Fruit fly (Drosophila melanogaster) whole organism, embryonic: Measurements from ENCODE around the gene CG5225.
A peak's percentile ranks its signal among the peaks of the same experiment; 100 is the strongest.

ENCODE experiments used
- Aef1 ChIP-seq: fragments of 200-800 bp; sonication (Bioruptor generic); IDR thresholded peaks from 3 replicates; pipeline ENCODE4 v1.3.6; 2022; ENCODE audit warnings: missing biosample characterization, missing genetic modification characterization
- BtbVII ChIP-seq: fragments of 200-800 bp; sonication (Bioruptor generic); optimal IDR thresholded peaks from 3 replicates; lab custom pipeline; 2017; ENCODE audit warnings: missing biosample characterization, mild to moderate bottlenecking, missing genetic modification characterization
- Bteb2 ChIP-seq: fragments of 200-800 bp; sonication (Bioruptor generic); optimal IDR thresholded peaks from 2 replicates; lab custom pipeline; 2016; ENCODE audit warnings: missing biosample characterization, missing genetic modification characterization
- CG10543 ChIP-seq: fragments of 200-800 bp; sonication (Bioruptor generic); optimal IDR thresholded peaks from 3 replicates; lab custom pipeline; 2017; ENCODE audit warnings: missing biosample characterization, mild to moderate bottlenecking, missing genetic modification characterization, moderate library complexity
- CG10565 ChIP-seq: fragments of 200-800 bp; sonication (Bioruptor generic); optimal IDR thresholded peaks from 3 replicates; lab custom pipeline; 2016; ENCODE audit warnings: missing biosample characterization, mild to moderate bottlenecking, missing genetic modification characterization
- CG11085 ChIP-seq: fragments of 200-800 bp; sonication (Bioruptor generic); IDR thresholded peaks from 2 replicates; pipeline ENCODE4 v1.3.6; 2022; ENCODE audit warnings: missing biosample characterization, missing genetic modification characterization
- CG11695 ChIP-seq: fragments of 200-800 bp; sonication (Bioruptor generic); IDR thresholded peaks from 3 replicates; pipeline ENCODE4 v1.3.6; 2022; ENCODE audit warnings: missing biosample characterization, missing genetic modification characterization
- CG11696 ChIP-seq: fragments of 200-800 bp; sonication (Bioruptor generic); IDR thresholded peaks from 2 replicates; pipeline ENCODE4 v1.3.6; 2022; ENCODE audit warnings: missing biosample characterization, missing genetic modification characterization
- CG12299 ChIP-seq: fragments of 200-800 bp; sonication (Bioruptor generic); optimal IDR thresholded peaks from 2 replicates; lab custom pipeline; 2018; ENCODE audit warnings: missing biosample characterization, mild to moderate bottlenecking, missing genetic modification characterization
- CG14710 ChIP-seq: fragments of 200-800 bp; sonication (Bioruptor generic); optimal IDR thresholded peaks from 3 replicates; lab custom pipeline; 2019; ENCODE audit warnings: missing biosample characterization, mild to moderate bottlenecking, missing genetic modification characterization, moderate library complexity
- CG1529 ChIP-seq: fragments of 200-800 bp; sonication (Bioruptor generic); optimal IDR thresholded peaks from 3 replicates; lab custom pipeline; 2018; ENCODE audit warnings: missing biosample characterization, missing genetic modification characterization
- CG1603 ChIP-seq: fragments of 200-800 bp; sonication (Bioruptor generic); optimal IDR thresholded peaks from 2 replicates; lab custom pipeline; 2019; ENCODE audit warnings: missing biosample characterization, mild to moderate bottlenecking, missing genetic modification characterization, moderate library complexity
- CG16813 ChIP-seq: fragments of 200-800 bp; sonication (Bioruptor generic); IDR thresholded peaks from 3 replicates; pipeline ENCODE4 v1.3.6; 2022; ENCODE audit warnings: missing biosample characterization, missing genetic modification characterization; ENCODE audit not compliant: partially characterized antibody
- CG2120 ChIP-seq: fragments of 200-800 bp; sonication (Bioruptor generic); optimal IDR thresholded peaks from 3 replicates; lab custom pipeline; 2016; ENCODE audit warnings: missing biosample characterization, missing genetic modification characterization
- CG2202 ChIP-seq: fragments of 200-800 bp; sonication (Bioruptor generic); optimal IDR thresholded peaks from 2 replicates; lab custom pipeline; 2018; ENCODE audit warnings: missing biosample characterization, mild to moderate bottlenecking, missing genetic modification characterization
- CG3847 ChIP-seq: fragments of 200-800 bp; sonication (Bioruptor generic); IDR thresholded peaks from 2 replicates; pipeline ENCODE4 v1.3.6; 2022; ENCODE audit warnings: missing biosample characterization, missing genetic modification characterization
- CG43689 ChIP-seq: fragments of 200-800 bp; sonication (Bioruptor generic); IDR thresholded peaks from 2 replicates; pipeline ENCODE4 v1.3.6; 2022; ENCODE audit warnings: missing biosample characterization, missing genetic modification characterization
- CG6854 ChIP-seq: fragments of 200-800 bp; sonication (Bioruptor generic); optimal IDR thresholded peaks from 3 replicates; lab custom pipeline; 2017; ENCODE audit warnings: missing biosample characterization, mild to moderate bottlenecking, missing genetic modification characterization
- CG7372 ChIP-seq: fragments of 200-800 bp; sonication (Bioruptor generic); IDR thresholded peaks from 2 replicates; pipeline ENCODE4 v1.3.6; 2022; ENCODE audit warnings: missing biosample characterization, missing genetic modification characterization
- CG7839 ChIP-seq: fragments of 200-800 bp; sonication (Bioruptor generic); optimal IDR thresholded peaks from 3 replicates; lab custom pipeline; 2018; ENCODE audit warnings: missing biosample characterization, mild to moderate bottlenecking, missing genetic modification characterization, moderate library complexity
- CG7987 ChIP-seq: fragments of 200-800 bp; sonication (Bioruptor generic); optimal IDR thresholded peaks from 2 replicates; lab custom pipeline; 2018; ENCODE audit warnings: missing biosample characterization, mild to moderate bottlenecking, missing genetic modification characterization, moderate library complexity
- CG8944 ChIP-seq: fragments of 200-800 bp; sonication (Bioruptor generic); optimal IDR thresholded peaks from 3 replicates; lab custom pipeline; 2016; ENCODE audit warnings: missing biosample characterization, missing genetic modification characterization
- Camta ChIP-seq: fragments of 200-800 bp; sonication (Bioruptor generic); optimal IDR thresholded peaks from 2 replicates; lab custom pipeline; 2016; ENCODE audit warnings: missing biosample characterization, missing genetic modification characterization
- Chrac-16 ChIP-seq: fragments of 200-800 bp; sonication (Bioruptor generic); optimal IDR thresholded peaks from 3 replicates; lab custom pipeline; 2016; ENCODE audit warnings: missing biosample characterization, missing genetic modification characterization
- Dll ChIP-seq: fragments of 200-800 bp; sonication (Bioruptor generic); IDR thresholded peaks from 4 replicates; pipeline ENCODE4 v1.3.6; 2022; ENCODE audit warnings: missing biosample characterization, missing genetic modification characterization; ENCODE audit not compliant: partially characterized antibody
- Doc3 ChIP-seq: fragments of 200-800 bp; sonication (Bioruptor generic); IDR thresholded peaks from 3 replicates; pipeline ENCODE4 v1.3.6; 2022; ENCODE audit warnings: missing biosample characterization, missing genetic modification characterization; ENCODE audit not compliant: partially characterized antibody
- E2f2 ChIP-seq: fragments of 200-800 bp; sonication (Bioruptor generic); IDR thresholded peaks from 2 replicates; pipeline ENCODE4 v1.3.6; 2022; ENCODE audit warnings: missing biosample characterization, missing genetic modification characterization
- Ets97D ChIP-seq: fragments of 200-800 bp; sonication (Bioruptor generic); optimal IDR thresholded peaks from 3 replicates; lab custom pipeline; 2016; ENCODE audit warnings: missing biosample characterization, missing genetic modification characterization
- Fer1 ChIP-seq: fragments of 200-800 bp; sonication (Bioruptor generic); optimal IDR thresholded peaks from 2 replicates; lab custom pipeline; 2017; ENCODE audit warnings: missing biosample characterization, mild to moderate bottlenecking, missing genetic modification characterization
- Lhr ChIP-seq: fragments of 200-800 bp; sonication (Bioruptor generic); optimal IDR thresholded peaks from 3 replicates; lab custom pipeline; 2017; ENCODE audit warnings: mild to moderate bottlenecking, missing biosample characterization, missing genetic modification reagents, missing genetic modification characterization
- Mes4 ChIP-seq: fragments of 200-800 bp; sonication (Bioruptor generic); optimal IDR thresholded peaks from 2 replicates; lab custom pipeline; 2016; ENCODE audit warnings: missing biosample characterization, missing genetic modification characterization
- Mrtf ChIP-seq: fragments of 200-800 bp; sonication (Bioruptor generic); IDR thresholded peaks from 3 replicates; pipeline ENCODE4 v1.3.6; 2022; ENCODE audit warnings: missing biosample characterization, missing genetic modification characterization
- NK7.1 ChIP-seq: fragments of 200-800 bp; sonication (Bioruptor generic); optimal IDR thresholded peaks from 3 replicates; lab custom pipeline; 2016; ENCODE audit warnings: missing biosample characterization, missing genetic modification characterization
- Oli ChIP-seq: fragments of 200-800 bp; sonication (Bioruptor generic); optimal IDR thresholded peaks from 2 replicates; lab custom pipeline; 2018; ENCODE audit warnings: missing biosample characterization, mild to moderate bottlenecking, missing genetic modification characterization, moderate library complexity
- Scr ChIP-seq: fragments of 200-800 bp; sonication (Bioruptor generic); IDR thresholded peaks from 2 replicates; pipeline ENCODE4 v1.3.6; 2022; ENCODE audit warnings: missing biosample characterization, missing genetic modification characterization; ENCODE audit not compliant: partially characterized antibody
- Spps ChIP-seq: fragments of 200-800 bp; sonication (Bioruptor generic); optimal IDR thresholded peaks from 2 replicates; lab custom pipeline; 2018; ENCODE audit warnings: missing biosample characterization, mild to moderate bottlenecking, missing genetic modification characterization
- ap ChIP-seq: fragments of 200-800 bp; sonication (Bioruptor generic); IDR thresholded peaks from 2 replicates; pipeline ENCODE4 v1.3.6; 2022; ENCODE audit warnings: missing biosample characterization, missing genetic modification characterization
- bsh ChIP-seq, 2 experiments: fragments of 200-800 bp; sonication (Bioruptor generic); optimal IDR thresholded peaks; 2 replicates each; lab custom pipeline; 2017 to 2018; ENCODE audit warnings: mild to moderate bottlenecking in 2 of 2, missing biosample characterization in 2 of 2, missing genetic modification characterization in 2 of 2, moderate library complexity in 1 of 2
- esg ChIP-seq: fragments of 200-800 bp; sonication (Bioruptor generic); conservative IDR thresholded peaks from 2 replicates; pipeline ENCODE4 v1.3.6; 2022; ENCODE audit warnings: missing biosample characterization, missing genetic modification characterization
- fru ChIP-seq: fragments of >200 bp; optimal IDR thresholded peaks from 2 replicates; lab custom pipeline; 2017
- lbe ChIP-seq: fragments of 200-800 bp; sonication (Bioruptor generic); optimal IDR thresholded peaks from 2 replicates; lab custom pipeline; 2016; ENCODE audit warnings: missing biosample characterization, mild to moderate bottlenecking, missing genetic modification characterization
- lilli ChIP-seq: fragments of 200-800 bp; sonication (Bioruptor generic); optimal IDR thresholded peaks from 3 replicates; lab custom pipeline; 2016; ENCODE audit warnings: missing biosample characterization, missing genetic modification characterization
- slbo ChIP-seq: fragments of 200-800 bp; sonication (Bioruptor generic); IDR thresholded peaks from 2 replicates; pipeline ENCODE4 v1.3.6; 2022; ENCODE audit warnings: missing biosample characterization, missing genetic modification characterization
- so ChIP-seq: fragments of 200-800 bp; sonication (Bioruptor generic); IDR thresholded peaks from 3 replicates; pipeline ENCODE4 v1.3.6; 2022; ENCODE audit warnings: missing biosample characterization, missing genetic modification characterization
- stc ChIP-seq: fragments of 200-800 bp; sonication (Bioruptor generic); IDR thresholded peaks from 2 replicates; pipeline ENCODE4 v1.3.6; 2022; ENCODE audit warnings: missing biosample characterization, missing genetic modification characterization
- stwl ChIP-seq: fragments of 200-800 bp; sonication (Bioruptor generic); optimal IDR thresholded peaks from 3 replicates; lab custom pipeline; 2018; ENCODE audit warnings: missing biosample characterization, mild to moderate bottlenecking, missing genetic modification characterization, moderate library complexity
- tap ChIP-seq: fragments of 200-800 bp; optimal IDR thresholded peaks from 3 replicates; lab custom pipeline; 2019; ENCODE audit warnings: missing biosample characterization, mild to moderate bottlenecking, missing genetic modification characterization, moderate library complexity
- tio ChIP-seq: fragments of 200-800 bp; sonication (Bioruptor generic); optimal IDR thresholded peaks from 2 replicates; lab custom pipeline; 2017; ENCODE audit warnings: missing biosample characterization, missing genetic modification characterization, inconsistent platforms
- twi ChIP-seq: fragments of 200-800 bp; optimal IDR thresholded peaks from 2 replicates; lab custom pipeline; 2019; ENCODE audit warnings: missing biosample characterization, mild to moderate bottlenecking, missing genetic modification characterization, moderate library complexity
- zen2 ChIP-seq: fragments of 200-800 bp; sonication (Bioruptor generic); IDR thresholded peaks from 3 replicates; pipeline ENCODE4 v1.3.6; 2022; ENCODE audit warnings: missing biosample characterization, missing genetic modification characterization; ENCODE audit not compliant: partially characterized antibody

Gene CG5225

DNA sequence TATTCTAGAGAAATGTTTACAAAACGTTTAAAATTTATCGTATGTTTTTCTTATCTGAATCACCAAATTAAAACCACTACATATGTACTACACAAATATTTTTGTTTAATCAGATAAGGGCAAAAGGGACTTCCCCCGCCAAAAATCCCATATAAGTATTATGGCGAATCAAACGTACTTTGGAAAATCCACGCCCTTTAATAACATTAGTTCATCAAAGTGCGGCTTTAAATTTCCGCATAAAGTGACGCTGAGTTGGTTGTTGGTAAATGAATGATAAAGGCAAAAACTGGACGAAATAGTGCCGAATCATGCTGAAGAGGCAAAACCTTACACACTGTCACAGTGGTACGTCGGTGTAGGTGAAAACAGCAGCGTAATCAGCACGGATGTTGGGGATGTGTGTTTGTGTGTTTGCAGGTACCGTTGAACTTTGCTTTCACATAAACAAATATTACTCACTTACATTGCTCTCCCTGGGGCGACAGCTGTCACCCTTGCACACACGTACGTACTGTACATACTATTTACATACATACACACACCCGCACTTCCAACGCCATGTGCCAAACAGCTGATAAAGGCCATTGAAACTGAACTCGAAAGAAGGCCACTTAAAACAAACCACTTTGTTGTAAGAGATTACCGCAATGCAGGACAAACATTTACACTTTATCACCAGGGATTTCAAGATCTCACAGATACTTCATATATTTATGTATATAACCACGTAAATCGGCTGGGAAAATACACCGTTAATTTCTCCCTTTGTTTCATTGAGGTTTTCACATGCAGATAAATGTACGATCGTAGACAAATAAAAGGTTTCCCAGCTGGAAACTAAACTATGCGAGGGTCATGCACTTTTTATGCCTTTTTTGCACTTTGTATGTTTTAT lies 50.7 kb downstream of the CG5225 start (continued):
- TF ChIP-seq Mes4 (GFP tag; lab: Kevin White, UChicago) (no peak), CG3847 (GFP tag; lab: Robert Waterston, UW) (no peak), CG12299 (tag; lab: Kevin White, UChicago) (peak; percentile 60), CG6854 (no peak), Mrtf (GFP tag; lab: Robert Waterston, UW) (no peak), zen2 (GFP tag; lab: Robert Waterston, UW) (no peak), Oli (tag; lab: Kevin White, UChicago) (no peak), CG11696 (no peak), Aef1 (GFP tag; lab: Robert Waterston, UW) (no peak), esg (GFP tag; lab: Robert Waterston, UW) (no peak), NK7.1 (GFP tag; lab: Kevin White, UChicago) (no peak), Spps (no peak), CG14710 (tag; lab: Kevin White, UChicago) (no peak), BtbVII (GFP tag; lab: Kevin White, UChicago) (no peak), CG43689 (GFP tag; lab: Robert Waterston, UW) (no peak), CG7839 (peak; percentile 8), Camta (GFP tag; lab: Kevin White, UChicago) (no peak), CG2120 (GFP tag; lab: Kevin White, UChicago) (no peak), ap (GFP tag; lab: Robert Waterston, UW) (no peak), CG1603 (tag; lab: Kevin White, UChicago) (peak; percentile 20), Ets97D (GFP tag; lab: Kevin White, UChicago) (no peak), bsh (GFP tag; optimal IDR thresholded peaks at IDR 0.05; lab: Kevin White, UChicago) (peak in 1 of 2 experiments; percentile 37), Dll (GFP tag; lab: Robert Waterston, UW) (no peak), CG8944 (GFP tag; lab: Kevin White, UChicago) (no peak), lilli (GFP tag; lab: Kevin White, UChicago) (no peak), CG11695 (GFP tag; lab: Robert Waterston, UW) (no peak), CG2202 (tag; lab: Kevin White, UChicago) (peak; percentile 39), CG10543 (GFP tag; lab: Kevin White, UChicago) (peak; percentile 32), Scr (GFP tag; lab: Robert Waterston, UW) (no peak), CG7372 (GFP tag; lab: Robert Waterston, UW) (no peak), so (0 out of 3 replicates have a peak, but pooled peaks have one; percentile 8), CG16813 (GFP tag; lab: Robert Waterston, UW) (no peak), Chrac-16 (GFP tag; lab: Kevin White, UChicago) (no peak), Fer1 (GFP tag; lab: Kevin White, UChicago) (no peak), tio (no peak), slbo (GFP tag; lab: Robert Waterston, UW) (no peak), stc (GFP tag; lab: Robert Waterston, UW) (no peak), Doc3 (no peak), fru (lab: Kevin White, UChicago) (no peak), E2f2 (GFP tag; lab: Robert Waterston, UW) (no peak), CG11085 (GFP tag; lab: Robert Waterston, UW) (no peak), CG10565 (no peak), Lhr (GFP tag; lab: Kevin White, UChicago) (no peak), lbe (GFP tag; lab: Kevin White, UChicago) (no peak), tap (tag; lab: Kevin White, UChicago) (no peak), twi (tag; lab: Kevin White, UChicago) (peak; percentile 95), CG7987 (peak; percentile 75), CG1529 (GFP tag; lab: Kevin White, UChicago) (peak; percentile 11), Bteb2 (no peak), stwl (no peak)
